Fruit fly (Drosophila melanogaster): ENCODE results near the gene Grd.

DNA sequence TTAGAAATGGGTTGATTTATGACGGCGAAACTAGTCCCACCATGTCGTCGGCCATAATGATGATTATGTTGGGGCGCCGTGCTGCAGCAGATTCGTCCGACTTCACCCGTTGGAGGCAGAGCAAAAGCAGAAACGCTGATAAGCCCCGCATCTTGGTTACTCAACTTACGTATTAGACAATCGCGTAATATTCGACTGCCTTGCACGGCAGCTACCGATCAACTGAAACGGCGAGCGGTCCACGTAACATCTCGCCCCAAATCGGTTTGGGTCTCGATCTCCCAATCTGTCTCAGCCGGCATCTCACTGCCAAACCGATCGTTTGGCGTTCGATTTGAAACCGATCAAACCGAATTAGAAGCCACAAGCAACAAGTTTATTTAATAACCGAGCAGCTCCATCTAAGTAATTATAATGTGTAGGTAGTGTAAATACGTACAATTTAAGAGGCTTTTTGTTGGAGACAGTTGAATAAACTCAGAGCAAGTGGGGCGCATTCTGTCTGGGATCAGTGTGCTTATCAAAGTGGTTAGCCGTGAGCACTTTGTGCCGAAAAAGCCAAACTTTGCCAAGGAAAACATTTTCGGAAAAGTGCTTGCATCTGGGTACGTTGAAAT, 14.4 kb upstream of the Grd start, which contains the start of gene CG32191:
- no peak for TF ChIP-seq CG8478 (optimal IDR thresholded peaks at IDR 0.05)
- TF ChIP-seq CTCF (optimal IDR thresholded peaks at IDR 0.05): no peak
